Worm (Caenorhabditis elegans): ENCODE results near the gene srx-8.
A peak's percentile ranks its signal among the peaks of the same experiment; 100 is the strongest.

Gene srx-8

DNA sequence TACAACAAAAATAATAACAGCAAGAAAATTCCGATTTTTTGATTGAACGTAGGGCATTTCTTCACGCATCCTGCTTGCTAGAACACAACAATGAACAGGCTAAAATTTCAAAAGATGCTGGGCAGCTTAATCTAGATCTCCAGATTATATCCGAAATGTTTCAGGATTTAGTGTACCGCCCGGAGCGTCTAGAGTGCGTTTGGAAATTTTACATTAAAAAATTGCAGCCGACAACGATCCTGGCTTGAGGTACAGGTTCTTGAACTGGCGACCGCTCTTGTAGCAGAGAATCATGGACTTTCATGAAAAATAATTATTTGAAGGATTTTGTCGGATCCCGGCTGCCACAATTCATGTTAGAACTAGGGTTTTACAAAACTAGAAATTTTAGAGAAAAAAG is 8.0 kb downstream of the srx-8 start, which contains the start of gene C14C6.6:
C14C6.6 (minus strand) TSS at position 101 of the 400 bp plus-strand sequence.
- no peak for TF ChIP-seq egl-27 (tag; optimal IDR thresholded peaks at IDR 0.05)
- no peak for TF ChIP-seq nhr-43 (tag; optimal IDR thresholded peaks at IDR 0.05; ENCODE audit: poor library complexity, severe bottlenecking)
- no peak for TF ChIP-seq nhr-67 (tag; optimal IDR thresholded peaks at IDR 0.05)
- no peak for TF ChIP-seq pha-4 (tag; optimal IDR thresholded peaks at IDR 0.05)
- TF ChIP-seq pqm-1 (tag; optimal IDR thresholded peaks at IDR 0.05) = no peak
- TF ChIP-seq mdl-1 (tag; optimal IDR thresholded peaks at IDR 0.05) = no peak
- TF ChIP-seq ZK546.5 (tag; optimal IDR thresholded peaks at IDR 0.05) = no peak
- no peak for TF ChIP-seq nhr-23 (tag; optimal IDR thresholded peaks at IDR 0.05)
- TF ChIP-seq nhr-77 (tag; optimal IDR thresholded peaks at IDR 0.05) = no peak
- TF ChIP-seq ama-1 (optimal IDR thresholded peaks at IDR 0.05) = no peak
- TF ChIP-seq nhr-76 (tag; optimal IDR thresholded peaks at IDR 0.05) = no peak
- TF ChIP-seq nhr-28 (tag; optimal IDR thresholded peaks at IDR 0.05) = no peak
- TF ChIP-seq ceh-9 (tag; optimal IDR thresholded peaks at IDR 0.05) = no peak
- TF ChIP-seq egl-5 (tag; optimal IDR thresholded peaks at IDR 0.05) = no peak
- no peak for TF ChIP-seq fkh-10 (GFP tag; optimal IDR thresholded peaks at IDR 0.05)

DNA sequence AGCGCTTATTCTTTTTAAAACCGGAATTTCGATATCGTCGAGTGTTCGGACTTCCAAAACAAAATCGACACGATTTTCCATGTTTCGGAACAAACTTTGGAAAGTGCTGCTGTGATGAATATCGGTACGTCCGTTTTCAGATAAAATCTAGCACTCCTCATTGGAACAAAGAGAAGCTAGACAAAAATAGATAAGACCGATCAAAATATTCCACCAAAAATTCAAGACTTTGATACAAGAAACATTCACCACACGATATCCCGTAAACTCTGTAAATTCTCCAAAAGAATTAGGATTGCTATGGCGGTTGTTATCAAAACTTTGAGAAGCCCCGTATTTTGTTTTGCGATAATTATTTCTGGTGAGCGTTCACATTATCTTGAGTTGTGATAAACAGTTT is 12.8 kb downstream of the srx-8 start, which contains the start of gene C14C6.3:
C14C6.3 (plus strand) TSS at position 301 of the 400 bp plus-strand sequence.
- TF ChIP-seq lin-39 (tag; optimal IDR thresholded peaks at IDR 0.05) (no peak), elt-1 (tag; optimal IDR thresholded peaks at IDR 0.05) (peak; percentile 64)

DNA sequence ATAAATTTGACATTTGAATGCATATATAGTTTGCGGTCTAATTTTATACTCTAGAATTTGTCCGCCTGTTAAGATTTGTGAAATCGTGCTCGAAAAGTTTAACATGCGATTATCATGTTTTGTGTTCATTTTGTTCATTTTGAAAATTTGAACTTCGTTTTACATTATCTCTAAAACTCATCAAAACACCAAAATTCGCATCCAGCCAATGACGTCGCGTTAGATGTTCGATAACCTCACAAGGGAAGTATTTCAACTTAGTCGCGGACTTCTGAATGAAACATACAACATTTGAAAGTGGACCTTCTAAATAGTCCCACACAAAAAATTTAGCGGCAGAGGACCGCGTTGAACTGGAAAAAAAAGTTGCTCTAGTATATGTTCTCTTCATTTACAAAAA is 14.5 kb downstream of the srx-8 start:
- peak; percentile 68 for TF ChIP-seq elt-1 (tag; optimal IDR thresholded peaks at IDR 0.05)
- no peak for TF ChIP-seq ceh-9 (tag; optimal IDR thresholded peaks at IDR 0.05)

DNA sequence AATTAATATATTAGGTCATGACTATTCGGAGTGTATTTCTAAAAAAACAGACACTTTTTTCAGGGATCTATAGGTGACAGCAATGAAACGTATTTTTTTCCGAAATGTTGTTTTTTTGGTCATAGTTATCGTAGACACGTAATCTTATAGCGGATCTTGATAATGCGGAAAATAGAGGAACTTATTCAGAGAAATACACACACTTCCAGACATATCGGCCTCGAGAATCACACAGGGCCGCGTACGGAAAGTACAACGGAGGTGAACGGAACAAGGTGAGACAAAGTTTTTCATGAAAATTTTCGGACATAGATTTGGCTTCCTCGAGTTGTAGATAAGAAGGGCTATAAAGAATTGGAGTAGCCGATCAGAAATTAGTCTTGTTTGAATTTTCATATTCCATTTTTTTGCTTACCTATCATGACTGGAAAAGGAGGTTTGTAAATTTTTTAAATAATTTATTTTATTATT is 16.9 kb downstream of the srx-8 start, which contains the start of gene nhr-155:
nhr-155 (plus strand) TSS at position 421 of the 471 bp plus-strand sequence.
- TF ChIP-seq ceh-9 (tag; optimal IDR thresholded peaks at IDR 0.05) = no peak
- no peak for TF ChIP-seq elt-3 (tag; optimal IDR thresholded peaks at IDR 0.05)
- TF ChIP-seq lin-39 (tag; optimal IDR thresholded peaks at IDR 0.05) = no peak
- no peak for TF ChIP-seq fkh-2 (tag; optimal IDR thresholded peaks at IDR 0.05)
- TF ChIP-seq egl-5 (tag; optimal IDR thresholded peaks at IDR 0.05) = no peak
- TF ChIP-seq aly-2 (tag; optimal IDR thresholded peaks at IDR 0.05) = no peak
- TF ChIP-seq ztf-4 (tag; optimal IDR thresholded peaks at IDR 0.05) = no peak
- peak; percentile 32 for TF ChIP-seq nhr-25 (tag; optimal IDR thresholded peaks at IDR 0.05)
- no peak for TF ChIP-seq ztf-11 (tag; optimal IDR thresholded peaks at IDR 0.05)
- TF ChIP-seq daf-12 (tag; optimal IDR thresholded peaks at IDR 0.05) = no peak
- no peak for TF ChIP-seq fkh-10 (GFP tag; optimal IDR thresholded peaks at IDR 0.05)
- peak; percentile 95 for TF ChIP-seq elt-1 (tag; optimal IDR thresholded peaks at IDR 0.05)
- no peak for TF ChIP-seq sea-2 (GFP tag; optimal IDR thresholded peaks at IDR 0.05)
- no peak for TF ChIP-seq fos-1 (tag; optimal IDR thresholded peaks at IDR 0.05)
- TF ChIP-seq ceh-28 (tag; optimal IDR thresholded peaks at IDR 0.05) = no peak
- TF ChIP-seq lsy-12 (tag; optimal IDR thresholded peaks at IDR 0.05) = no peak
- no peak for TF ChIP-seq R02D3.7 (tag; optimal IDR thresholded peaks at IDR 0.05)
- TF ChIP-seq ama-1 (optimal IDR thresholded peaks at IDR 0.05) = no peak
- no peak for TF ChIP-seq nhr-12 (tag; optimal IDR thresholded peaks at IDR 0.05)
- TF ChIP-seq nhr-67 (tag; optimal IDR thresholded peaks at IDR 0.05) = no peak
- TF ChIP-seq ZK546.5 (tag; optimal IDR thresholded peaks at IDR 0.05) = no peak
- TF ChIP-seq lin-15B (tag; optimal IDR thresholded peaks at IDR 0.05) = no peak
- peak; percentile 87 for TF ChIP-seq nhr-23 (tag; optimal IDR thresholded peaks at IDR 0.05)
- TF ChIP-seq nhr-28 (tag; optimal IDR thresholded peaks at IDR 0.05) = no peak
- no peak for TF ChIP-seq egl-27 (tag; optimal IDR thresholded peaks at IDR 0.05)
- TF ChIP-seq ceh-16 (tag; optimal IDR thresholded peaks at IDR 0.05) = no peak
- no peak for TF ChIP-seq nhr-76 (tag; optimal IDR thresholded peaks at IDR 0.05)
- TF ChIP-seq nhr-43 (tag; optimal IDR thresholded peaks at IDR 0.05; ENCODE audit: poor library complexity, severe bottlenecking) = peak; percentile 67
- TF ChIP-seq pqm-1 (tag; optimal IDR thresholded peaks at IDR 0.05) = no peak
- TF ChIP-seq skn-1 (tag; optimal IDR thresholded peaks at IDR 0.05) = no peak

DNA sequence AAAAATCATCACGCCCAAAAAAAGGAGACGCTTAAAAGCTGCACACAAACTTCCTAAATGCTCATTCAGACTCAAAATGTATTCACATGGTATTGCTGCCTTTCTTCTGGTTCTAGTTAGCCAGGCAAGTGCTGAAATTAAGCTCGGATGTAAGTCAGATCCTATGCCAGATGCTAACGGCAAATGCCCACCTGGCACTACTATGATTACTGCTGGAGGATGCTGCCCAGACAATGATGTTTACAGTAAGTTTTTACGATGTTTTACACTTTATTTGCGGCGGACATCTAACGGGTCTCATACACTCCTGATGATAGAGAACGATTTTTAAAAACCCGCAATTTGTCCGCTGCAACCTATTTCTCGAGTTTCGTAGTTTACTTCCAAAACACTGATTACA is 19.4 kb downstream of the srx-8 start, which contains the start of gene C14C6.5:
C14C6.5 (plus strand) TSS at position 58 of the 400 bp plus-strand sequence.
- TF ChIP-seq snpc-4 (tag; optimal IDR thresholded peaks at IDR 0.05) (no peak), jun-1 (tag; optimal IDR thresholded peaks at IDR 0.05) (no peak), egl-27 (tag; optimal IDR thresholded peaks at IDR 0.05) (no peak), pha-4 (tag; optimal IDR thresholded peaks at IDR 0.05) (no peak), ceh-9 (tag; optimal IDR thresholded peaks at IDR 0.05) (no peak), unc-39 (tag; optimal IDR thresholded peaks at IDR 0.05) (no peak), lsy-12 (tag; optimal IDR thresholded peaks at IDR 0.05) (no peak), zag-1 (tag; optimal IDR thresholded peaks at IDR 0.05) (no peak), nhr-237 (tag; optimal IDR thresholded peaks at IDR 0.05) (no peak), nhr-28 (tag; optimal IDR thresholded peaks at IDR 0.05) (no peak), nhr-67 (tag; optimal IDR thresholded peaks at IDR 0.05) (no peak)

Data from whole organism, L3 larva.